Fruit fly (Drosophila melanogaster): ENCODE results near the gene Cp38.
A peak's percentile ranks its signal among the peaks of the same experiment; 100 is the strongest.

Gene Cp38

dm6 chrX:8444883-8445572, 36.6 kb upstream of the Cp38 start:
- peak; percentile 5 for TF ChIP-seq HLH106 (tag; optimal IDR thresholded peaks at IDR 0.05)
- TF ChIP-seq psq (GFP tag; optimal IDR thresholded peaks at IDR 0.05): no peak
- TF ChIP-seq Sp1 (GFP tag; optimal IDR thresholded peaks at IDR 0.05): peak; percentile 9

- no peak for TF ChIP-seq h (GFP tag; optimal IDR thresholded peaks at IDR 0.05)
Observed at dm6 chrX:8447166-8447565, 34.5 kb upstream of the Cp38 start.

DNA sequence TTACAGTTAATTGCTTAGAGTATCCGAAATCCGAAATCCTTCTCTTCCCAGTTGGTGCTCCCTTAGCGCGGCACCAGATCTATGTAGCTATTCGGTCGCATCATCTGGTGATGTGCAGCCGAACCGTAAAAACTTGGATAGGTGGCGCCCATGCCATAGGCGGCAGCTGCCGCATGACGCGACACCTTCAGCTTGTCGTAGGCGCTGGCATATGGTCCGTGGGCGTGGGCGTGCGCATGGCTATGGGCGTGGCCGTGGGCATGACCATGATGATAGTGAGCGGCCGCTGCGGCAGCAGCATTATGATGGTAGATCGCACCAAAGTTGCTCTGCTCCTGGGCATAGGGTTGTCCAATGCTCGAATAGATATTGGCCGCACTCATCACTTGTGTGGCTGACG, 33.5 kb upstream of the Cp38 start:
- TF ChIP-seq usp (GFP tag; optimal IDR thresholded peaks at IDR 0.05) (no peak), CG9705 (GFP tag; optimal IDR thresholded peaks at IDR 0.05) (no peak), sage (GFP tag; optimal IDR thresholded peaks at IDR 0.05) (no peak), dsf (GFP tag; optimal IDR thresholded peaks at IDR 0.05; ENCODE audit: borderline replicate concordance) (no peak), dmrt93B (GFP tag; optimal IDR thresholded peaks at IDR 0.05) (no peak), CrebA (GFP tag; optimal IDR thresholded peaks at IDR 0.05; ENCODE audit: borderline replicate concordance) (no peak), tai (GFP tag; optimal IDR thresholded peaks at IDR 0.05) (no peak), Hnf4 (GFP tag; optimal IDR thresholded peaks at IDR 0.05) (no peak), Vsx2 (GFP tag; optimal IDR thresholded peaks at IDR 0.05; ENCODE audit: partially characterized antibody) (no peak), OdsH (GFP tag; optimal IDR thresholded peaks at IDR 0.05) (no peak)

DNA sequence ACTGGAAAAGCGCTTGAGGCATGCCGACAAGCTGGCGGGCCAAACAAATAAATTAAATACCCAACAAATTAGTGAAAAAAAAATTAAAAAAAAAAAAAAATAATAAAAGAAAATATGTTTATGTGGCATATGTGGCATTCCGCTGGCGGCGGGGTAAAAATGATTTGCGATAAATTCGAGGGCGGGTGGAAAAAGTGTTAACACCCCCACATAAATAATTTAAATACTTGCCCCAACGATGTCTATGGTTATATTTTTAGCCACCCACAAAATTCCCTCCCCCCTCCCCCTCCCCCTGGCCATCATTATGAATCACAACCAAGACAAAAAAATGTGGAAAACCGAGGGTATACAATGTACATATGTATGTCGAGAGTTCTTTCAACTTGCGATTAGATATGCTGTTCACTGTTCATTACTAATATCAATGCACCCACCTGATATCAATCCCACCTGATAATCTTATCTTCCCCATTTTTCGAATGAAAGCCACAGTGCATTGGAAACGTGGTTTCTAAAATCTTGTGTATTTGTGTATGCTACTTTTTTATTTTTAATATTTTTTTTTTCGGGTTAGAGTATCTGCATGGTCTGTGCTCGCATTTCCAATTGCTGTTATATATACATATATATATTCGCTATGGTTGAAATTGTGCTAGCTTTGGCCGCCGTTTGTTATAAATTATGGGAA, 31.3 kb upstream of the Cp38 start:
- TF ChIP-seq brk (GFP tag; optimal IDR thresholded peaks at IDR 0.05) (no peak), ey (GFP tag; optimal IDR thresholded peaks at IDR 0.05) (no peak), Dif (GFP tag; optimal IDR thresholded peaks at IDR 0.05; ENCODE audit: partially characterized antibody) (no peak), Myc (optimal IDR thresholded peaks at IDR 0.05) (no peak), HLH106 (tag; optimal IDR thresholded peaks at IDR 0.05) (no peak), foxo (GFP tag; optimal IDR thresholded peaks at IDR 0.05) (no peak), CrebA (GFP tag; optimal IDR thresholded peaks at IDR 0.05; ENCODE audit: borderline replicate concordance) (no peak), usp (GFP tag; optimal IDR thresholded peaks at IDR 0.05) (no peak), OdsH (GFP tag; optimal IDR thresholded peaks at IDR 0.05) (no peak), Vsx2 (GFP tag; optimal IDR thresholded peaks at IDR 0.05; ENCODE audit: partially characterized antibody) (no peak), sv (GFP tag; optimal IDR thresholded peaks at IDR 0.05) (no peak), Hr83 (GFP tag; optimal IDR thresholded peaks at IDR 0.05; ENCODE audit: poor library complexity, severe bottlenecking) (no peak), Dfd (GFP tag; optimal IDR thresholded peaks at IDR 0.05) (no peak), sage (GFP tag; optimal IDR thresholded peaks at IDR 0.05) (no peak), psq (GFP tag; optimal IDR thresholded peaks at IDR 0.05) (no peak), Rel (GFP tag; optimal IDR thresholded peaks at IDR 0.05) (no peak), Rel (tag; optimal IDR thresholded peaks at IDR 0.05) (no peak)

- TF ChIP-seq Sp1 (GFP tag; optimal IDR thresholded peaks at IDR 0.05) (no peak), sv (GFP tag; optimal IDR thresholded peaks at IDR 0.05) (no peak), GATAd (GFP tag; optimal IDR thresholded peaks at IDR 0.05) (no peak), Mio (GFP tag; optimal IDR thresholded peaks at IDR 0.05) (no peak), Abd-B (GFP tag; optimal IDR thresholded peaks at IDR 0.05) (no peak), HLH106 (tag; optimal IDR thresholded peaks at IDR 0.05) (no peak), psq (GFP tag; optimal IDR thresholded peaks at IDR 0.05) (no peak), rgr (GFP tag; optimal IDR thresholded peaks at IDR 0.05) (no peak), Hr78 (GFP tag; optimal IDR thresholded peaks at IDR 0.05) (no peak), CrebA (GFP tag; optimal IDR thresholded peaks at IDR 0.05; ENCODE audit: borderline replicate concordance) (no peak), br (GFP tag; optimal IDR thresholded peaks at IDR 0.05) (no peak), Hr83 (GFP tag; optimal IDR thresholded peaks at IDR 0.05; ENCODE audit: poor library complexity, severe bottlenecking) (no peak), woc (GFP tag; optimal IDR thresholded peaks at IDR 0.05) (no peak), dl (GFP tag; optimal IDR thresholded peaks at IDR 0.05; ENCODE audit: insufficient read depth in 1 of 2, partially characterized antibody in 2 of 2) (no peak)
Observed at dm6 chrX:8452163-8452562, 29.5 kb upstream of the Cp38 start.

Measured in whole organism, wandering third instar larva.